Fruit fly (Drosophila melanogaster) whole organism, embryonic: Measurements from ENCODE around the gene Pgant8.

Source experiments
- Bteb2 ChIP-seq: fragments of 200-800 bp; sonication (Bioruptor generic); optimal IDR thresholded peaks from 2 replicates; lab custom pipeline; 2016; ENCODE audit warnings: missing biosample characterization, missing genetic modification characterization
- fru ChIP-seq: fragments of >200 bp; optimal IDR thresholded peaks from 2 replicates; lab custom pipeline; 2017
- tap ChIP-seq: fragments of 200-800 bp; optimal IDR thresholded peaks from 3 replicates; lab custom pipeline; 2019; ENCODE audit warnings: missing biosample characterization, mild to moderate bottlenecking, missing genetic modification characterization, moderate library complexity
- trh ChIP-seq: fragments of 200-800 bp; sonication (Bioruptor generic); optimal IDR thresholded peaks from 2 replicates; lab custom pipeline; 2016; ENCODE audit warnings: missing biosample characterization, missing genetic modification characterization

DNA sequence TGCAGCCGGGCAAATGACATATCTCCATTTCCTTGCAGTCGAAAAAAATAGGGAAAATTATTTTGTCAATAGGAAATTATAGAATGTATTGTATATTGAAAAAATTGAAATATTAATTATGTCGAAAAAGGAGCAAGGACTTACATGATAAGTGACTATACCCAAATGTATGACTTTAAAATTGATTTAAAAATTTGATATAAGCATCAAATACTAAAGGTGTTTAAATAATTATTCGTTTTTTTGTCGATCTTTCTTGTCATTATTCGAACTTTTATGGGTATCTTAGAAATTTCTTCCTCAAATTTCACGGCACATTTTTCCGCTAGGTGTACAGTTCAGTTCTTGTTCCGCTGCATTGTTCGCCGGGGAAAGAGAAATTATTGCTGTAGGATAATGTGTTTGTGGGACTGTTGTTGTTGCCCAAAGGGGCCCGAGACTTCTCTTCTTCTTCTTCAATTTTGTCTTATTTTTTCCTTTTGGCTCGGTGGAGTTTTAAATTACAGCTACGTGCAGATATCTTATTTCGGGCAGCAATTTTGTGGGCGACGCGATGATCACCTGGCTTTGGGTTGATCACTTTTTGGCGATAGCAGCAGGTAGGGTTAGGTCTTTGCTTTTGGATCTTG is 16.8 kb downstream of the Pgant8 start:
- TF ChIP-seq fru (lab: Kevin White, UChicago), result no peak
- TF ChIP-seq trh (GFP tag; lab: Kevin White, UChicago), result no peak
- no peak for TF ChIP-seq tap (tag; lab: Kevin White, UChicago)
- no peak for TF ChIP-seq Bteb2 (GFP tag; lab: Kevin White, UChicago)
